Worm (Caenorhabditis elegans) whole organism, L4 larva: ENCODE data around the gene csn-5.

Source experiments
- F26F4.8 ChIP-seq: fragments of 200-800 bp; sonication (Bioruptor generic); conservative IDR thresholded peaks from 2 replicates; pipeline ENCODE4 v1.3.6; 2022; ENCODE audit warnings: missing genetic modification characterization, missing compliant biosample characterization
- Y48G9A.11 ChIP-seq: fragments of 200-800 bp; sonication (Bioruptor generic); IDR thresholded peaks from 2 replicates; pipeline ENCODE4 v1.3.6; 2022; ENCODE audit warnings: missing genetic modification reagents, missing genetic modification characterization, missing compliant biosample characterization
- ZK337.2 ChIP-seq: fragments of 200-800 bp; sonication (Bioruptor generic); IDR thresholded peaks from 2 replicates; pipeline ENCODE4 v1.3.6; 2022; ENCODE audit warnings: missing genetic modification reagents, missing genetic modification characterization, missing compliant biosample characterization
- ZK546.5 ChIP-seq, 2 experiments: sonication (generic microtip); optimal IDR thresholded peaks; 2 replicates each; lab custom pipeline; 2017; ENCODE audit warnings: missing biosample characterization in 2 of 2, missing genetic modification characterization in 2 of 2
- aha-1 ChIP-seq: fragments of 150-350 bp; peaks from one replicate; lab custom pipeline; 2014; ENCODE audit warnings: missing biosample characterization, missing genetic modification characterization
- ama-1 ChIP-seq: fragments of 150-350 bp; optimal IDR thresholded peaks from 2 replicates; lab custom pipeline; 2014; ENCODE audit warnings: inconsistent platforms, mixed read lengths
- arid-1 ChIP-seq: fragments of 200-800 bp; sonication (Bioruptor generic); conservative IDR thresholded peaks from 2 replicates; pipeline ENCODE4 v1.3.6; 2022; ENCODE audit warnings: missing genetic modification reagents, missing genetic modification characterization, missing compliant biosample characterization
- attf-4 ChIP-seq: sonication (generic microtip); optimal IDR thresholded peaks from 3 replicates; lab custom pipeline; 2017; ENCODE audit warnings: missing biosample characterization, missing genetic modification characterization
- ceh-20 ChIP-seq: fragments of 200-800 bp; sonication (Bioruptor generic); IDR thresholded peaks from 2 replicates; pipeline ENCODE4 v1.3.6; 2022; ENCODE audit warnings: missing genetic modification reagents, missing genetic modification characterization, missing compliant biosample characterization
- ceh-62 ChIP-seq: sonication (generic microtip); optimal IDR thresholded peaks from 2 replicates; lab custom pipeline; 2017; ENCODE audit warnings: missing biosample characterization, missing genetic modification characterization
- cey-2 ChIP-seq: sonication (generic microtip); optimal IDR thresholded peaks from 3 replicates; lab custom pipeline; 2017; ENCODE audit warnings: missing genetic modification characterization, mild to moderate bottlenecking, missing compliant biosample characterization, antibody characterized with exemption, borderline replicate concordance; ENCODE audit not compliant: insufficient read depth
- ctbp-1 ChIP-seq: fragments of 200-800 bp; sonication (Bioruptor generic); IDR thresholded peaks from 2 replicates; pipeline ENCODE4 v1.3.6; 2022; ENCODE audit warnings: missing genetic modification reagents, missing genetic modification characterization, missing compliant biosample characterization
- daf-19 ChIP-seq: fragments of 200-800 bp; sonication (Bioruptor generic); conservative IDR thresholded peaks from 2 replicates; pipeline ENCODE4 v1.3.6; 2022; ENCODE audit warnings: missing genetic modification characterization, missing compliant biosample characterization
- daf-8 ChIP-seq: fragments of 200-800 bp; sonication (Bioruptor generic); IDR thresholded peaks from 2 replicates; pipeline ENCODE4 v1.3.6; 2022; ENCODE audit warnings: missing genetic modification characterization, missing compliant biosample characterization
- dmd-6 ChIP-seq: fragments of 200-800 bp; sonication (Bioruptor generic); IDR thresholded peaks from 2 replicates; pipeline ENCODE4 v1.3.6; 2022; ENCODE audit warnings: missing genetic modification reagents, missing genetic modification characterization, missing compliant biosample characterization
- dmd-9 ChIP-seq: fragments of 200-800 bp; sonication (Bioruptor generic); IDR thresholded peaks from 2 replicates; pipeline ENCODE4 v1.3.6; 2022; ENCODE audit warnings: missing genetic modification reagents, missing genetic modification characterization, missing compliant biosample characterization
- dpl-1 ChIP-seq: fragments of 150-350 bp; optimal IDR thresholded peaks from 2 replicates; lab custom pipeline; 2014; ENCODE audit warnings: missing biosample characterization, missing genetic modification reagents, missing genetic modification characterization
- dve-1 ChIP-seq: sonication (generic microtip); optimal IDR thresholded peaks from 2 replicates; lab custom pipeline; 2017; ENCODE audit warnings: antibody characterized with exemption, mild to moderate bottlenecking, missing genetic modification characterization, missing compliant biosample characterization; ENCODE audit not compliant: insufficient read depth
- fkh-10 ChIP-seq: fragments of 150-350 bp; optimal IDR thresholded peaks from 2 replicates; lab custom pipeline; 2014; ENCODE audit warnings: missing biosample characterization, missing genetic modification reagents, missing genetic modification characterization
- hif-1 ChIP-seq, 2 experiments: sonication (generic microtip); optimal IDR thresholded peaks; 2 replicates each; lab custom pipeline; 2016 to 2017; ENCODE audit warnings: missing compliant biosample characterization in 2 of 2, missing genetic modification characterization in 2 of 2, missing genetic modification reagents in 2 of 2, missing genotype in 2 of 2, mild to moderate bottlenecking in 1 of 2
- hlh-30 ChIP-seq: sonication (generic microtip); optimal IDR thresholded peaks from 2 replicates; lab custom pipeline; 2017; ENCODE audit warnings: antibody characterized with exemption, mild to moderate bottlenecking, missing genetic modification characterization, missing compliant biosample characterization; ENCODE audit not compliant: insufficient read depth
- hmg-1.1 ChIP-seq: fragments of 200-800 bp; sonication (Bioruptor generic); IDR thresholded peaks from 2 replicates; pipeline ENCODE4 v1.3.6; 2022; ENCODE audit warnings: missing genetic modification reagents, missing genetic modification characterization, missing compliant biosample characterization
- jun-1 ChIP-seq: fragments of 150-350 bp; optimal IDR thresholded peaks from 2 replicates; lab custom pipeline; 2014; ENCODE audit warnings: missing biosample characterization, missing genetic modification reagents, missing genetic modification characterization
- lin-15B ChIP-seq: fragments of 150-350 bp; sonication (generic microtip); optimal IDR thresholded peaks from 3 replicates; lab custom pipeline; 2014; ENCODE audit warnings: missing biosample characterization, missing genetic modification characterization
- lin-38 ChIP-seq: fragments of 200-800 bp; sonication (Bioruptor generic); IDR thresholded peaks from 2 replicates; pipeline ENCODE4 v1.3.6; 2022; ENCODE audit warnings: missing genetic modification reagents, missing genetic modification characterization, missing compliant biosample characterization
- lir-3 ChIP-seq: sonication (generic microtip); optimal IDR thresholded peaks from 2 replicates; lab custom pipeline; 2016; ENCODE audit warnings: mild to moderate bottlenecking, missing genetic modification characterization, missing compliant biosample characterization
- mdt-29 ChIP-seq: fragments of 200-800 bp; sonication (Bioruptor generic); IDR thresholded peaks from 2 replicates; pipeline ENCODE4 v1.3.6; 2022; ENCODE audit warnings: missing genetic modification reagents, missing genetic modification characterization, missing compliant biosample characterization
- mep-1 ChIP-seq: fragments of 150-350 bp; sonication (generic microtip); optimal IDR thresholded peaks from 3 replicates; lab custom pipeline; 2014; ENCODE audit warnings: missing biosample characterization, missing genetic modification characterization
- mes-2 ChIP-seq: sonication (generic microtip); optimal IDR thresholded peaks from 2 replicates; lab custom pipeline; 2016; ENCODE audit warnings: missing genotype, mild to moderate bottlenecking, missing genetic modification characterization, missing compliant biosample characterization; ENCODE audit not compliant: poor library complexity, severe bottlenecking
- mxl-2 ChIP-seq: fragments of 200-800 bp; sonication (Bioruptor generic); conservative IDR thresholded peaks from 2 replicates; pipeline ENCODE4 v1.3.6; 2022; ENCODE audit warnings: missing genetic modification reagents, missing genetic modification characterization, missing compliant biosample characterization
- nhr-102 ChIP-seq: sonication (generic microtip); optimal IDR thresholded peaks from 2 replicates; lab custom pipeline; 2016; ENCODE audit warnings: mild to moderate bottlenecking, missing genetic modification characterization, moderate library complexity, missing compliant biosample characterization
- nhr-28 ChIP-seq: fragments of 150-350 bp; optimal IDR thresholded peaks from 2 replicates; lab custom pipeline; 2014; ENCODE audit warnings: missing biosample characterization, missing genetic modification characterization
- nhr-41 ChIP-seq: fragments of 200-800 bp; sonication (Bioruptor generic); IDR thresholded peaks from 2 replicates; pipeline ENCODE4 v1.3.6; 2022; ENCODE audit warnings: missing genetic modification reagents, missing genetic modification characterization, missing compliant biosample characterization
- nhr-42 ChIP-seq: fragments of 200-800 bp; sonication (Bioruptor generic); IDR thresholded peaks from 2 replicates; pipeline ENCODE4 v1.3.6; 2022; ENCODE audit warnings: missing genetic modification characterization, missing compliant biosample characterization
- saeg-2 ChIP-seq: fragments of 200-800 bp; sonication (Bioruptor generic); IDR thresholded peaks from 2 replicates; pipeline ENCODE4 v1.3.6; 2022; ENCODE audit warnings: missing genetic modification reagents, missing genetic modification characterization, missing compliant biosample characterization
- snpc-1.2 ChIP-seq: fragments of 200-800 bp; sonication (Bioruptor generic); IDR thresholded peaks from 2 replicates; pipeline ENCODE4 v1.3.6; 2022; ENCODE audit warnings: missing genetic modification reagents, missing genetic modification characterization, missing compliant biosample characterization
- tra-1 ChIP-seq: fragments of 200-800 bp; sonication (Bioruptor generic); IDR thresholded peaks from 2 replicates; pipeline ENCODE4 v1.3.6; 2022; ENCODE audit warnings: missing genetic modification reagents, missing genetic modification characterization, missing compliant biosample characterization
- unc-130 ChIP-seq: sonication (generic microtip); optimal IDR thresholded peaks from 2 replicates; lab custom pipeline; 2016; ENCODE audit warnings: missing genetic modification reagents, missing genetic modification characterization, missing compliant biosample characterization
- unc-62 ChIP-seq, 3 experiments: fragments of 150-350 bp in 1 of 3; sonication (generic microtip); optimal IDR thresholded peaks in 2 of 3; peaks in 1 of 3; 1 replicate in 1 of 3; 2 replicates in 2 of 3; lab custom pipeline; 2014 to 2017; ENCODE audit warnings: missing biosample characterization in 3 of 3, missing genetic modification characterization in 3 of 3, missing genetic modification reagents in 3 of 3, missing genotype in 1 of 3
- zfp-3 ChIP-seq: fragments of 200-800 bp; sonication (Bioruptor generic); conservative IDR thresholded peaks from 2 replicates; pipeline ENCODE4 v1.3.6; 2022; ENCODE audit warnings: missing genetic modification reagents, missing genetic modification characterization, missing compliant biosample characterization
- zip-11 ChIP-seq: fragments of 200-800 bp; sonication (Bioruptor generic); IDR thresholded peaks from 2 replicates; pipeline ENCODE4 v1.3.6; 2022; ENCODE audit warnings: missing genetic modification characterization, missing compliant biosample characterization
- ztf-11 ChIP-seq: fragments of 150-350 bp; optimal IDR thresholded peaks from 2 replicates; lab custom pipeline; 2014; ENCODE audit warnings: missing biosample characterization, missing genetic modification characterization

csn-5 gene

ce11 chrIV:5652811-5653483 is 3.6 kb downstream of the csn-5 start:
- TF ChIP-seq lin-38 (GFP tag; lab: Robert Waterston, UW), result no peak
- no peak for TF ChIP-seq ZK337.2
- no peak for TF ChIP-seq lir-3
- TF ChIP-seq attf-4 (tag; lab: Kevin White, UChicago), result no peak
- no peak for TF ChIP-seq ceh-20 (GFP tag; lab: Robert Waterston, UW)
- no peak for TF ChIP-seq mes-2 (tag; lab: Kevin White, UChicago)
- TF ChIP-seq dmd-9 (GFP tag; lab: Robert Waterston, UW), result no peak
- TF ChIP-seq aha-1 (tag; lab: Kevin White, UChicago), result peak; percentile 78
- no peak for TF ChIP-seq ceh-62 (tag; lab: Kevin White, UChicago)
- no peak for TF ChIP-seq jun-1 (tag; lab: Kevin White, UChicago)
- no peak for TF ChIP-seq daf-19 (GFP tag; lab: Robert Waterston, UW)
- TF ChIP-seq hlh-30, result no peak
- TF ChIP-seq nhr-28 (tag; lab: Kevin White, UChicago), result no peak
- TF ChIP-seq nhr-41 (GFP tag; lab: Robert Waterston, UW), result no peak
- TF ChIP-seq dve-1 (tag; lab: Kevin White, UChicago), result peak; percentile 30
- no peak for TF ChIP-seq arid-1 (GFP tag; lab: Robert Waterston, UW)
- peak; percentile 35 for TF ChIP-seq dmd-6
- TF ChIP-seq hif-1 (tag; optimal IDR thresholded peaks at IDR 0.05; lab: Kevin White, UChicago), result no peak
- TF ChIP-seq hmg-1.1 (GFP tag; lab: Robert Waterston, UW), result no peak
- TF ChIP-seq nhr-42 (GFP tag; lab: Robert Waterston, UW), result no peak
- TF ChIP-seq unc-130 (GFP tag; lab: Kevin White, UChicago), result no peak
- TF ChIP-seq ZK546.5 (tag; optimal IDR thresholded peaks at IDR 0.05; lab: Kevin White, UChicago), result no peak
- no peak for TF ChIP-seq ctbp-1 (GFP tag; lab: Robert Waterston, UW)
- TF ChIP-seq nhr-102 (tag; lab: Kevin White, UChicago), result no peak
- TF ChIP-seq zip-11 (GFP tag; lab: Robert Waterston, UW), result no peak
- TF ChIP-seq Y48G9A.11 (GFP tag; lab: Robert Waterston, UW), result no peak
- no peak for TF ChIP-seq tra-1 (GFP tag; lab: Robert Waterston, UW)
- TF ChIP-seq unc-62 (GFP tag; optimal IDR thresholded peaks at IDR 0.05 in 1 of 2; lab: Kevin White, UChicago), result no peak
- no peak for TF ChIP-seq unc-62 (tag; optimal IDR thresholded peaks at IDR 0.05; lab: Kevin White, UChicago)
- TF ChIP-seq dpl-1 (GFP tag; lab: Kevin White, UChicago), result no peak
- peak; percentile 39; the same call in 1 of the 2 replicates for TF ChIP-seq snpc-1.2 (GFP tag; lab: Robert Waterston, UW)
- TF ChIP-seq F26F4.8, result no peak
- 0 out of 2 replicates have a peak, but pooled peaks have one; percentile 50 for TF ChIP-seq zfp-3 (GFP tag; lab: Robert Waterston, UW)
- no peak for TF ChIP-seq daf-8 (GFP tag; lab: Robert Waterston, UW)
- TF ChIP-seq mep-1, result no peak
- no peak for TF ChIP-seq lin-15B (tag; lab: Kevin White, UChicago)
- TF ChIP-seq fkh-10 (GFP tag; lab: Kevin White, UChicago), result no peak
- TF ChIP-seq mdt-29 (GFP tag; lab: Robert Waterston, UW), result no peak
- TF ChIP-seq ztf-11 (tag; lab: Kevin White, UChicago), result no peak
- TF ChIP-seq ama-1 (lab: Kevin White, UChicago), result no peak
- no peak for TF ChIP-seq cey-2
- TF ChIP-seq mxl-2 (GFP tag; lab: Robert Waterston, UW), result no peak
- TF ChIP-seq saeg-2 (GFP tag; lab: Robert Waterston, UW), result no peak
- TF ChIP-seq, all 104 proteins: peak for 5
